Worm (Caenorhabditis elegans) whole organism, L4/young adult: ENCODE data around the gene kmo-1.

Experiments
- W03F9.2 ChIP-seq: fragments of 150-350 bp; optimal IDR thresholded peaks from 2 replicates; lab custom pipeline; 2014; ENCODE audit warnings: missing biosample characterization, missing genetic modification characterization
- dao-5 ChIP-seq: sonication (generic microtip); optimal IDR thresholded peaks from 2 replicates; lab custom pipeline; 2016; ENCODE audit warnings: missing genotype, missing genetic modification characterization, moderate library complexity, missing compliant biosample characterization
- him-1 ChIP-seq: sonication (generic microtip); optimal IDR thresholded peaks from 2 replicates; lab custom pipeline; 2016; ENCODE audit warnings: missing genotype, missing genetic modification reagents, missing genetic modification characterization, missing compliant biosample characterization

ce11 chrV:12113726-12114125, 43.4 kb upstream of the kmo-1 start:
- TF ChIP-seq him-1 (tag; lab: Kevin White, UChicago): no peak
- TF ChIP-seq W03F9.2 (tag; lab: Kevin White, UChicago): no peak
- no peak for TF ChIP-seq dao-5 (tag; lab: Kevin White, UChicago)
